Worm (Caenorhabditis elegans) whole organism, early embryonic: ENCODE measurements around the gene W09H1.4.

Experiments
- B0310.2 ChIP-seq: sonication (generic microtip); optimal IDR thresholded peaks from 2 replicates; lab custom pipeline; 2016; ENCODE audit warnings: mild to moderate bottlenecking, missing genetic modification characterization, missing compliant biosample characterization
- F13C5.2 ChIP-seq: sonication (generic microtip); optimal IDR thresholded peaks from 2 replicates; lab custom pipeline; 2017; ENCODE audit warnings: mild to moderate bottlenecking, missing genetic modification characterization, inconsistent platforms, missing compliant biosample characterization
- aly-1 ChIP-seq: sonication (generic microtip); optimal IDR thresholded peaks from 2 replicates; lab custom pipeline; 2016; ENCODE audit warnings: missing genetic modification characterization, missing compliant biosample characterization
- ama-1 ChIP-seq: fragments of 150-350 bp; optimal IDR thresholded peaks from 2 replicates; lab custom pipeline; 2014
- ceh-13 ChIP-seq: fragments of 200-800 bp; sonication (Bioruptor generic); optimal IDR thresholded peaks from 2 replicates; lab custom pipeline; 2018; ENCODE audit warnings: mild to moderate bottlenecking, missing genetic modification characterization, missing compliant biosample characterization
- ceh-36 ChIP-seq: sonication (generic microtip); optimal IDR thresholded peaks from 2 replicates; lab custom pipeline; 2016; ENCODE audit warnings: missing genetic modification characterization, inconsistent platforms, missing compliant biosample characterization
- ets-7 ChIP-seq: sonication (generic microtip); optimal IDR thresholded peaks from 2 replicates; lab custom pipeline; 2016; ENCODE audit warnings: missing genotype, missing genetic modification characterization, missing compliant biosample characterization
- flt-1 ChIP-seq: fragments of 200-800 bp; sonication (Bioruptor generic); IDR thresholded peaks from 2 replicates; pipeline ENCODE4 v1.3.6; 2022; ENCODE audit warnings: missing genetic modification characterization, missing compliant biosample characterization
- hmbx-1 ChIP-seq: sonication (generic microtip); optimal IDR thresholded peaks from 2 replicates; lab custom pipeline; 2016; ENCODE audit warnings: mild to moderate bottlenecking, missing genetic modification characterization, missing compliant biosample characterization
- hmg-4 ChIP-seq: fragments of 200-800 bp; sonication (Bioruptor generic); optimal IDR thresholded peaks from 2 replicates; lab custom pipeline; 2018; ENCODE audit warnings: mild to moderate bottlenecking, missing genetic modification characterization, missing compliant biosample characterization
- hnd-1 ChIP-seq: sonication (generic microtip); optimal IDR thresholded peaks from 2 replicates; lab custom pipeline; 2016; ENCODE audit warnings: missing genetic modification characterization, missing compliant biosample characterization
- pes-1 ChIP-seq: fragments of 200-800 bp; sonication (Bioruptor generic); IDR thresholded peaks from 2 replicates; pipeline ENCODE4 v1.3.6; 2022; ENCODE audit warnings: missing genetic modification reagents, missing genetic modification characterization, missing compliant biosample characterization
- scrt-1 ChIP-seq: fragments of 200-800 bp; sonication (Bioruptor generic); IDR thresholded peaks from 2 replicates; pipeline ENCODE4 v1.3.6; 2022; ENCODE audit warnings: missing genetic modification characterization, missing compliant biosample characterization
- sea-1 ChIP-seq: fragments of 200-800 bp; sonication (Bioruptor generic); conservative IDR thresholded peaks from 2 replicates; pipeline ENCODE4 v1.3.6; 2022; ENCODE audit warnings: missing genetic modification characterization, missing compliant biosample characterization
- tbx-11 ChIP-seq: fragments of 200-800 bp; sonication (Bioruptor generic); IDR thresholded peaks from 2 replicates; pipeline ENCODE4 v1.3.6; 2022; ENCODE audit warnings: missing genetic modification characterization, missing compliant biosample characterization
- tbx-37 ChIP-seq: fragments of 200-800 bp; sonication (Bioruptor generic); conservative IDR thresholded peaks from 2 replicates; pipeline ENCODE4 v1.3.6; 2022; ENCODE audit warnings: missing genetic modification reagents, missing genetic modification characterization, missing compliant biosample characterization
- tra-4 ChIP-seq: sonication (generic microtip); optimal IDR thresholded peaks from 2 replicates; lab custom pipeline; 2017; ENCODE audit warnings: missing genetic modification characterization, missing compliant biosample characterization

The W09H1.4 gene

ce11 chrII:13183228-13183755 lies at the start of gene W09H1.4, which contains the start of gene his-73:
Gene W09H1.4, plus strand, starts transcription at chrII:13183528.
Gene his-73, plus strand, starts transcription at chrII:13183705.
- TF ChIP-seq tra-4 (tag; lab: Kevin White, UChicago) (no peak), ets-7 (tag; lab: Kevin White, UChicago) (no peak), F13C5.2 (tag; lab: Kevin White, UChicago) (no peak), tbx-11 (no peak), hmbx-1 (no peak), aly-1 (tag; lab: Kevin White, UChicago) (no peak), ceh-13 (GFP tag; lab: Kevin White, UChicago) (no peak), tbx-37 (GFP tag; lab: Robert Waterston, UW) (no peak), B0310.2 (tag; lab: Kevin White, UChicago) (no peak), flt-1 (GFP tag; lab: Robert Waterston, UW) (no peak), sea-1 (no peak), ceh-36 (tag; lab: Kevin White, UChicago) (no peak)

- no peak for TF ChIP-seq ets-7 (tag; lab: Kevin White, UChicago)
- no peak for TF ChIP-seq B0310.2 (tag; lab: Kevin White, UChicago)
- no peak for TF ChIP-seq scrt-1 (GFP tag; lab: Robert Waterston, UW)
- TF ChIP-seq hmbx-1 = no peak
- no peak for TF ChIP-seq flt-1 (GFP tag; lab: Robert Waterston, UW)
- TF ChIP-seq pes-1 = no peak
- TF ChIP-seq ceh-36 (tag; lab: Kevin White, UChicago) = no peak
- no peak for TF ChIP-seq tra-4 (tag; lab: Kevin White, UChicago)
- TF ChIP-seq tbx-11 = no peak
- no peak for TF ChIP-seq ceh-13 (GFP tag; lab: Kevin White, UChicago)
Observed at ce11 chrII:13139573-13139972, 43.8 kb upstream of the W09H1.4 start.

- no peak for TF ChIP-seq hnd-1
Observed at ce11 chrII:13142372-13142771, 41.0 kb upstream of the W09H1.4 start.

- TF ChIP-seq tbx-37 (GFP tag; lab: Robert Waterston, UW) (no peak), flt-1 (GFP tag; lab: Robert Waterston, UW) (no peak), ama-1 (no peak), pes-1 (no peak), tbx-11 (no peak), ceh-13 (GFP tag; lab: Kevin White, UChicago) (no peak), hmbx-1 (no peak), scrt-1 (GFP tag; lab: Robert Waterston, UW) (no peak), hnd-1 (no peak), aly-1 (tag; lab: Kevin White, UChicago) (no peak), ets-7 (tag; lab: Kevin White, UChicago) (no peak)
Observed at ce11 chrII:13145204-13145603, 38.1 kb upstream of the W09H1.4 start, which contains the start of gene mltn-1. Gene mltn-1, minus strand, starts transcription at chrII:13145225.

ce11 chrII:13148247-13148646 lies 35.1 kb upstream of the W09H1.4 start:
- TF ChIP-seq hmg-4 (GFP tag; lab: Kevin White, UChicago) = no peak
- TF ChIP-seq hmbx-1 = no peak
- TF ChIP-seq tra-4 (tag; lab: Kevin White, UChicago) = no peak
- no peak for TF ChIP-seq B0310.2 (tag; lab: Kevin White, UChicago)
- no peak for TF ChIP-seq scrt-1 (GFP tag; lab: Robert Waterston, UW)
- no peak for TF ChIP-seq ceh-36 (tag; lab: Kevin White, UChicago)
- no peak for TF ChIP-seq pes-1
- TF ChIP-seq ets-7 (tag; lab: Kevin White, UChicago) = no peak
- TF ChIP-seq F13C5.2 (tag; lab: Kevin White, UChicago) = no peak
- no peak for TF ChIP-seq sea-1
- no peak for TF ChIP-seq tbx-11
- no peak for TF ChIP-seq ceh-13 (GFP tag; lab: Kevin White, UChicago)
- TF ChIP-seq ama-1 = no peak
- no peak for TF ChIP-seq tbx-37 (GFP tag; lab: Robert Waterston, UW)

ce11 chrII:13149965-13150364 lies 33.4 kb upstream of the W09H1.4 start:
- TF ChIP-seq tbx-11 (no peak), flt-1 (GFP tag; lab: Robert Waterston, UW) (no peak), tbx-37 (GFP tag; lab: Robert Waterston, UW) (no peak), sea-1 (no peak), B0310.2 (tag; lab: Kevin White, UChicago) (no peak), hnd-1 (no peak), ama-1 (no peak), hmg-4 (GFP tag; lab: Kevin White, UChicago) (no peak), F13C5.2 (tag; lab: Kevin White, UChicago) (no peak), aly-1 (tag; lab: Kevin White, UChicago) (no peak), ceh-13 (GFP tag; lab: Kevin White, UChicago) (no peak), hmbx-1 (no peak), ets-7 (tag; lab: Kevin White, UChicago) (no peak), scrt-1 (GFP tag; lab: Robert Waterston, UW) (no peak), ceh-36 (tag; lab: Kevin White, UChicago) (no peak)

- TF ChIP-seq hmg-4 (GFP tag; lab: Kevin White, UChicago) (no peak), ets-7 (tag; lab: Kevin White, UChicago) (no peak), sea-1 (no peak), tbx-37 (GFP tag; lab: Robert Waterston, UW) (no peak), ceh-36 (tag; lab: Kevin White, UChicago) (no peak), scrt-1 (GFP tag; lab: Robert Waterston, UW) (no peak), flt-1 (GFP tag; lab: Robert Waterston, UW) (no peak), ama-1 (no peak), hmbx-1 (no peak), hnd-1 (no peak)
Observed at ce11 chrII:13152409-13152808, 30.9 kb upstream of the W09H1.4 start.

ce11 chrII:13153299-13153698 lies 30.0 kb upstream of the W09H1.4 start, which contains the start of gene spe-18:
Gene spe-18, minus strand, starts transcription at chrII:13153399.
- no peak for TF ChIP-seq ceh-36 (tag; lab: Kevin White, UChicago)
- no peak for TF ChIP-seq hnd-1
- TF ChIP-seq hmbx-1 = no peak
